Worm (Caenorhabditis elegans) whole organism, early embryonic: ENCODE results near the gene aak-1.

ENCODE experiments used
- aly-1 ChIP-seq: sonication (generic microtip); optimal IDR thresholded peaks from 2 replicates; lab custom pipeline; 2016; ENCODE audit warnings: missing genetic modification characterization, missing compliant biosample characterization
- ama-1 ChIP-seq: fragments of 150-350 bp; optimal IDR thresholded peaks from 2 replicates; lab custom pipeline; 2014
- flt-1 ChIP-seq: fragments of 200-800 bp; sonication (Bioruptor generic); IDR thresholded peaks from 2 replicates; pipeline ENCODE4 v1.3.6; 2022; ENCODE audit warnings: missing genetic modification characterization, missing compliant biosample characterization
- scrt-1 ChIP-seq: fragments of 200-800 bp; sonication (Bioruptor generic); IDR thresholded peaks from 2 replicates; pipeline ENCODE4 v1.3.6; 2022; ENCODE audit warnings: missing genetic modification characterization, missing compliant biosample characterization
- tbx-11 ChIP-seq: fragments of 200-800 bp; sonication (Bioruptor generic); IDR thresholded peaks from 2 replicates; pipeline ENCODE4 v1.3.6; 2022; ENCODE audit warnings: missing genetic modification characterization, missing compliant biosample characterization

- TF ChIP-seq ama-1 (lab: Kevin White, UChicago) (no peak), aly-1 (tag; lab: Kevin White, UChicago) (no peak), tbx-11 (GFP tag; lab: Robert Waterston, UW) (no peak), flt-1 (GFP tag; lab: Robert Waterston, UW) (no peak), scrt-1 (GFP tag; lab: Robert Waterston, UW) (no peak)
Measured at ce11 chrIII:8739786-8740185, 21.1 kb downstream of the aak-1 start.
